Worm (Caenorhabditis elegans): ENCODE data around the gene ran-2.

Gene ran-2

ce11 chrIII:7925968-7926367 is 7.4 kb upstream of the ran-2 start:
- no peak for TF ChIP-seq mec-3 (tag; optimal IDR thresholded peaks at IDR 0.05; ENCODE audit: borderline replicate concordance)
- peak; percentile 11 for TF ChIP-seq ceh-2 (tag; optimal IDR thresholded peaks at IDR 0.05)
- no peak for TF ChIP-seq sox-4 (tag; optimal IDR thresholded peaks at IDR 0.05)
- no peak for TF ChIP-seq ceh-31 (tag; optimal IDR thresholded peaks at IDR 0.05)
- TF ChIP-seq ceh-18 (tag; optimal IDR thresholded peaks at IDR 0.05): no peak

ce11 chrIII:7928549-7929129 is 4.7 kb upstream of the ran-2 start, which contains the start of the genes C29E4.13 and npp-15:
C29E4.13 (minus strand) TSS chrIII:7928717.
npp-15 (plus strand) TSS chrIII:7929043.
- TF ChIP-seq lin-11 (tag; optimal IDR thresholded peaks at IDR 0.05) (no peak), hlh-15 (tag; optimal IDR thresholded peaks at IDR 0.05) (no peak), nfya-1 (tag; optimal IDR thresholded peaks at IDR 0.05) (peak; percentile 20), Y22D7AL.16 (tag; optimal IDR thresholded peaks at IDR 0.05) (no peak), fkh-6 (tag; optimal IDR thresholded peaks at IDR 0.05) (no peak), eyg-1 (tag; optimal IDR thresholded peaks at IDR 0.05) (no peak), K02D7.2 (tag; optimal IDR thresholded peaks at IDR 0.05) (no peak), ama-1 (optimal IDR thresholded peaks at IDR 0.05) (no peak), ceh-31 (tag; optimal IDR thresholded peaks at IDR 0.05) (no peak)

- TF ChIP-seq fkh-6 (tag; optimal IDR thresholded peaks at IDR 0.05) (no peak), ceh-18 (tag; optimal IDR thresholded peaks at IDR 0.05) (no peak)
Observed at ce11 chrIII:7937548-7937947, 4.2 kb downstream of the ran-2 start, which contains the start of gene C29E4.10. C29E4.10 (plus strand) TSS chrIII:7937848.

- no peak for TF ChIP-seq hlh-8 (tag; optimal IDR thresholded peaks at IDR 0.05)
- TF ChIP-seq eyg-1 (tag; optimal IDR thresholded peaks at IDR 0.05): no peak
- TF ChIP-seq ceh-18 (tag; optimal IDR thresholded peaks at IDR 0.05): no peak
- TF ChIP-seq nfya-1 (tag; optimal IDR thresholded peaks at IDR 0.05): peak; percentile 56
Observed at ce11 chrIII:7940819-7941218, 7.5 kb downstream of the ran-2 start, which contains the start of gene C29E4.12. C29E4.12 (plus strand) TSS chrIII:7941151.

ce11 chrIII:7941417-7941816 is 8.1 kb downstream of the ran-2 start, which contains the start of gene kle-2:
kle-2 (plus strand) TSS chrIII:7941717.
- no peak for TF ChIP-seq hlh-6 (tag; optimal IDR thresholded peaks at IDR 0.05)
- no peak for TF ChIP-seq T23F11.4 (GFP tag; optimal IDR thresholded peaks at IDR 0.05)
- no peak for TF ChIP-seq eyg-1 (tag; optimal IDR thresholded peaks at IDR 0.05)

- TF ChIP-seq nhr-11 (tag; optimal IDR thresholded peaks at IDR 0.05) (no peak), T23F11.4 (GFP tag; optimal IDR thresholded peaks at IDR 0.05) (no peak), unc-86 (tag; optimal IDR thresholded peaks at IDR 0.05) (no peak), ceh-22 (tag; optimal IDR thresholded peaks at IDR 0.05) (no peak), ceh-14 (tag; optimal IDR thresholded peaks at IDR 0.05) (no peak), ceh-34 (tag; optimal IDR thresholded peaks at IDR 0.05) (no peak), pha-4 (tag; optimal IDR thresholded peaks at IDR 0.05) (no peak)
Observed at ce11 chrIII:7946968-7947491, 13.7 kb downstream of the ran-2 start, which contains the start of gene gsto-1. gsto-1 (minus strand) TSS chrIII:7947018.

- TF ChIP-seq rnt-1 (tag; optimal IDR thresholded peaks at IDR 0.05): no peak
- TF ChIP-seq ahr-1 (tag; optimal IDR thresholded peaks at IDR 0.05): no peak
- no peak for TF ChIP-seq tbx-2 (tag; optimal IDR thresholded peaks at IDR 0.05)
- TF ChIP-seq ceh-18 (tag; optimal IDR thresholded peaks at IDR 0.05): no peak
- TF ChIP-seq dmd-4 (tag; optimal IDR thresholded peaks at IDR 0.05; ENCODE audit: borderline replicate concordance): no peak
- TF ChIP-seq ttx-3 (tag; optimal IDR thresholded peaks at IDR 0.05): no peak
- TF ChIP-seq lim-6 (tag; optimal IDR thresholded peaks at IDR 0.05): no peak
Observed at ce11 chrIII:7947677-7948076, 14.3 kb downstream of the ran-2 start.
